Fruit fly (Drosophila melanogaster) whole organism, embryonic: Measurements from ENCODE around the gene fan.

Source experiments
- ATbp ChIP-seq: fragments of 200-800 bp; sonication (Bioruptor generic); optimal IDR thresholded peaks from 2 replicates; lab custom pipeline; 2017; ENCODE audit warnings: missing biosample characterization, mild to moderate bottlenecking, missing genetic modification characterization, missing genetic modification reagents
- Adf1 ChIP-seq: fragments of 200-800 bp; sonication (Bioruptor generic); IDR thresholded peaks from 2 replicates; pipeline ENCODE4 v1.3.6; 2022; ENCODE audit warnings: missing biosample characterization, missing genetic modification characterization
- CG12299 ChIP-seq: fragments of 200-800 bp; sonication (Bioruptor generic); optimal IDR thresholded peaks from 2 replicates; lab custom pipeline; 2018; ENCODE audit warnings: missing biosample characterization, mild to moderate bottlenecking, missing genetic modification characterization
- CG12769 ChIP-seq: fragments of 200-800 bp; sonication (Bioruptor generic); optimal IDR thresholded peaks from 2 replicates; lab custom pipeline; 2019; ENCODE audit warnings: missing biosample characterization, mild to moderate bottlenecking, missing genetic modification characterization, moderate library complexity
- CG13775 ChIP-seq: fragments of 200-800 bp; sonication (Bioruptor generic); optimal IDR thresholded peaks from 3 replicates; lab custom pipeline; 2017; ENCODE audit warnings: missing biosample characterization, mild to moderate bottlenecking, missing genetic modification characterization
- CG13894 ChIP-seq: fragments of 200-800 bp; sonication (Bioruptor generic); optimal IDR thresholded peaks from 3 replicates; lab custom pipeline; 2018; ENCODE audit warnings: missing biosample characterization, mild to moderate bottlenecking, missing genetic modification characterization, moderate library complexity
- CG16779 ChIP-seq: fragments of 200-800 bp; sonication (Bioruptor generic); IDR thresholded peaks from 2 replicates; pipeline ENCODE4 v1.3.6; 2022; ENCODE audit warnings: missing biosample characterization, missing genetic modification characterization
- CG2116 ChIP-seq: fragments of 200-800 bp; sonication (Bioruptor generic); optimal IDR thresholded peaks from 3 replicates; lab custom pipeline; 2018; ENCODE audit warnings: missing biosample characterization, mild to moderate bottlenecking, missing genetic modification characterization
- CG2889 ChIP-seq: fragments of 200-800 bp; sonication (Bioruptor generic); IDR thresholded peaks from 3 replicates; pipeline ENCODE4 v1.3.6; 2022; ENCODE audit warnings: missing biosample characterization, missing genetic modification characterization
- CG3838 ChIP-seq: fragments of 200-800 bp; sonication (Bioruptor generic); optimal IDR thresholded peaks from 3 replicates; lab custom pipeline; 2016; ENCODE audit warnings: missing biosample characterization, missing genetic modification characterization
- CG4404 ChIP-seq: fragments of 200-800 bp; sonication (Bioruptor generic); IDR thresholded peaks from 2 replicates; pipeline ENCODE4 v1.3.6; 2022; ENCODE audit warnings: missing biosample characterization, missing genetic modification characterization
- CG4617 ChIP-seq: fragments of 200-800 bp; sonication (Bioruptor generic); optimal IDR thresholded peaks from 3 replicates; lab custom pipeline; 2016; ENCODE audit warnings: missing biosample characterization, missing genetic modification characterization, borderline replicate concordance
- CG6689 ChIP-seq: fragments of 200-800 bp; sonication (Bioruptor generic); IDR thresholded peaks from 2 replicates; pipeline ENCODE4 v1.3.6; 2022; ENCODE audit warnings: missing biosample characterization, missing genetic modification characterization
- CG8944 ChIP-seq: fragments of 200-800 bp; sonication (Bioruptor generic); optimal IDR thresholded peaks from 3 replicates; lab custom pipeline; 2016; ENCODE audit warnings: missing biosample characterization, missing genetic modification characterization
- CG9215 ChIP-seq: fragments of 200-800 bp; sonication (Bioruptor generic); IDR thresholded peaks from 2 replicates; pipeline ENCODE4 v1.3.6; 2022; ENCODE audit warnings: missing biosample characterization, missing genetic modification characterization
- Dll ChIP-seq: fragments of 200-800 bp; sonication (Bioruptor generic); IDR thresholded peaks from 4 replicates; pipeline ENCODE4 v1.3.6; 2022; ENCODE audit warnings: missing biosample characterization, missing genetic modification characterization; ENCODE audit not compliant: partially characterized antibody
- Doc3 ChIP-seq: fragments of 200-800 bp; sonication (Bioruptor generic); IDR thresholded peaks from 3 replicates; pipeline ENCODE4 v1.3.6; 2022; ENCODE audit warnings: missing biosample characterization, missing genetic modification characterization; ENCODE audit not compliant: partially characterized antibody
- Eip74EF ChIP-seq, 2 experiments: fragments of 200-800 bp in 1 of 2; fragments of >200 bp in 1 of 2; sonication (Bioruptor generic) in 1 of 2; optimal IDR thresholded peaks; 2 replicates each; lab custom pipeline; 2017 to 2019; ENCODE audit warnings: missing biosample characterization in 2 of 2, missing genetic modification characterization in 2 of 2, mild to moderate bottlenecking in 1 of 2, moderate library complexity in 1 of 2
- Ets65A ChIP-seq: fragments of 200-800 bp; sonication (Bioruptor generic); peaks from one replicate; lab custom pipeline; 2016; ENCODE audit warnings: missing biosample characterization, missing genetic modification characterization
- Gsc ChIP-seq: fragments of 200-800 bp; sonication (Bioruptor generic); IDR thresholded peaks from 2 replicates; pipeline ENCODE4 v1.3.6; 2022; ENCODE audit warnings: missing biosample characterization, missing genetic modification characterization
- HHEX ChIP-seq: fragments of 200-800 bp; sonication (Bioruptor generic); optimal IDR thresholded peaks from 3 replicates; lab custom pipeline; 2017; ENCODE audit warnings: missing biosample characterization, mild to moderate bottlenecking, missing genetic modification characterization, missing genetic modification reagents
- Hmx ChIP-seq: fragments of 200-800 bp; sonication (Bioruptor generic); optimal IDR thresholded peaks from 2 replicates; lab custom pipeline; 2016; ENCODE audit warnings: missing biosample characterization, missing genetic modification characterization
- Hsf ChIP-seq: fragments of 200-800 bp; sonication (Bioruptor generic); optimal IDR thresholded peaks from 3 replicates; lab custom pipeline; 2016; ENCODE audit warnings: missing biosample characterization, missing genetic modification characterization
- Mad ChIP-seq: fragments of 200-800 bp; sonication (Bioruptor generic); optimal IDR thresholded peaks from 2 replicates; lab custom pipeline; 2016; ENCODE audit warnings: missing biosample characterization, missing genetic modification characterization
- Oli ChIP-seq: fragments of 200-800 bp; sonication (Bioruptor generic); optimal IDR thresholded peaks from 2 replicates; lab custom pipeline; 2018; ENCODE audit warnings: missing biosample characterization, mild to moderate bottlenecking, missing genetic modification characterization, moderate library complexity
- Six4 ChIP-seq: fragments of 200-800 bp; sonication (Bioruptor generic); optimal IDR thresholded peaks from 2 replicates; lab custom pipeline; 2016; ENCODE audit warnings: missing biosample characterization, missing genetic modification characterization
- Trl ChIP-seq, 3 experiments: fragments of >200 bp in 2 of 3; fragments of 200-800 bp in 1 of 3; sonication (Bioruptor generic) in 1 of 3; optimal IDR thresholded peaks; 2 replicates in 1 of 3; 3 replicates in 2 of 3; lab custom pipeline; 2016 to 2017; ENCODE audit warnings: missing biosample characterization in 1 of 3, missing genetic modification characterization in 1 of 3
- abd-A ChIP-seq: fragments of 200-800 bp; sonication (Bioruptor generic); optimal IDR thresholded peaks from 3 replicates; lab custom pipeline; 2019; ENCODE audit warnings: missing biosample characterization, mild to moderate bottlenecking, missing genetic modification characterization, moderate library complexity
- ato ChIP-seq: fragments of 200-800 bp; sonication (Bioruptor generic); IDR thresholded peaks from 2 replicates; pipeline ENCODE4 v1.3.6; 2022; ENCODE audit warnings: missing biosample characterization, missing genetic modification characterization; ENCODE audit not compliant: partially characterized antibody
- cato ChIP-seq: fragments of 200-800 bp; sonication (Bioruptor generic); optimal IDR thresholded peaks from 2 replicates; lab custom pipeline; 2016; ENCODE audit warnings: missing biosample characterization, missing genetic modification characterization, borderline replicate concordance
- corto ChIP-seq: fragments of 200-800 bp; sonication (Bioruptor generic); optimal IDR thresholded peaks from 2 replicates; lab custom pipeline; 2016; ENCODE audit warnings: missing biosample characterization, mild to moderate bottlenecking, missing genetic modification characterization, moderate library complexity
- crol ChIP-seq: fragments of 200-800 bp; sonication (Bioruptor generic); IDR thresholded peaks from 2 replicates; pipeline ENCODE4 v1.3.6; 2022; ENCODE audit warnings: missing biosample characterization, missing genetic modification characterization
- disco-r ChIP-seq: fragments of 200-800 bp; sonication (Bioruptor generic); optimal IDR thresholded peaks from 2 replicates; lab custom pipeline; 2016; ENCODE audit warnings: missing biosample characterization, missing genetic modification characterization
- en ChIP-seq: fragments of 200-800 bp; sonication (Bioruptor generic); optimal IDR thresholded peaks from 2 replicates; lab custom pipeline; 2016; ENCODE audit warnings: missing biosample characterization, missing genetic modification characterization
- fu2 ChIP-seq: fragments of 200-800 bp; sonication (Bioruptor generic); optimal IDR thresholded peaks from 2 replicates; lab custom pipeline; 2016; ENCODE audit warnings: missing biosample characterization, missing genetic modification characterization
- gt ChIP-seq: fragments of 200-800 bp; sonication (Bioruptor generic); IDR thresholded peaks from 2 replicates; pipeline ENCODE4 v1.3.6; 2022; ENCODE audit warnings: missing biosample characterization, missing genetic modification characterization
- h ChIP-seq: fragments of >200 bp; optimal IDR thresholded peaks from 2 replicates; lab custom pipeline; 2017
- kah ChIP-seq: fragments of 200-800 bp; sonication (Bioruptor generic); optimal IDR thresholded peaks from 2 replicates; lab custom pipeline; 2018; ENCODE audit warnings: missing biosample characterization, mild to moderate bottlenecking, missing genetic modification characterization
- kay ChIP-seq: fragments of 200-800 bp; sonication (Bioruptor generic); optimal IDR thresholded peaks from 2 replicates; lab custom pipeline; 2016; ENCODE audit warnings: missing biosample characterization, missing genetic modification characterization
- lola ChIP-seq, 3 experiments: fragments of >200 bp in 2 of 3; fragments of 200-800 bp in 1 of 3; sonication (Bioruptor generic) in 1 of 3; optimal IDR thresholded peaks; 2 replicates each; lab custom pipeline; 2017 to 2019; ENCODE audit warnings: missing biosample characterization in 3 of 3, missing genetic modification characterization in 3 of 3, mild to moderate bottlenecking in 1 of 3, moderate library complexity in 1 of 3
- luna ChIP-seq: fragments of 200-800 bp; sonication (Bioruptor generic); optimal IDR thresholded peaks from 2 replicates; lab custom pipeline; 2016; ENCODE audit warnings: missing biosample characterization, missing genetic modification characterization
- nom ChIP-seq: fragments of 200-800 bp; sonication (Bioruptor generic); optimal IDR thresholded peaks from 2 replicates; lab custom pipeline; 2017; ENCODE audit warnings: missing biosample characterization, missing genetic modification characterization, mild to moderate bottlenecking, moderate library complexity, missing genetic modification reagents
- oc ChIP-seq: fragments of 200-800 bp; sonication (Bioruptor generic); optimal IDR thresholded peaks from 2 replicates; lab custom pipeline; 2018; ENCODE audit warnings: missing biosample characterization, mild to moderate bottlenecking, missing genetic modification characterization, moderate library complexity
- ranshi ChIP-seq: fragments of 200-800 bp; sonication (Bioruptor generic); IDR thresholded peaks from 2 replicates; pipeline ENCODE4 v1.3.6; 2022; ENCODE audit warnings: missing biosample characterization, missing genetic modification characterization
- repo ChIP-seq: fragments of 200-800 bp; sonication (Bioruptor generic); optimal IDR thresholded peaks from 2 replicates; lab custom pipeline; 2016; ENCODE audit warnings: missing biosample characterization, missing genetic modification characterization
- row ChIP-seq: fragments of 200-800 bp; sonication (Bioruptor generic); IDR thresholded peaks from 3 replicates; pipeline ENCODE4 v1.3.6; 2022; ENCODE audit warnings: missing biosample characterization, missing genetic modification characterization
- sens ChIP-seq: fragments of 200-800 bp; sonication (Bioruptor generic); peaks from one replicate; lab custom pipeline; 2016; ENCODE audit warnings: missing biosample characterization, missing genetic modification characterization
- so ChIP-seq: fragments of 200-800 bp; sonication (Bioruptor generic); IDR thresholded peaks from 3 replicates; pipeline ENCODE4 v1.3.6; 2022; ENCODE audit warnings: missing biosample characterization, missing genetic modification characterization
- sug ChIP-seq: fragments of 200-800 bp; optimal IDR thresholded peaks from 2 replicates; lab custom pipeline; 2019; ENCODE audit warnings: missing biosample characterization, mild to moderate bottlenecking, missing genetic modification characterization, moderate library complexity
- tna ChIP-seq: fragments of 200-800 bp; sonication (Bioruptor generic); IDR thresholded peaks from 2 replicates; pipeline ENCODE4 v1.3.6; 2022; ENCODE audit warnings: missing biosample characterization, missing genetic modification characterization; ENCODE audit not compliant: partially characterized antibody
- unpg ChIP-seq: fragments of 200-800 bp; sonication (Bioruptor generic); optimal IDR thresholded peaks from 3 replicates; lab custom pipeline; 2018; ENCODE audit warnings: missing biosample characterization, mild to moderate bottlenecking, missing genetic modification characterization, moderate library complexity

The fan gene

DNA sequence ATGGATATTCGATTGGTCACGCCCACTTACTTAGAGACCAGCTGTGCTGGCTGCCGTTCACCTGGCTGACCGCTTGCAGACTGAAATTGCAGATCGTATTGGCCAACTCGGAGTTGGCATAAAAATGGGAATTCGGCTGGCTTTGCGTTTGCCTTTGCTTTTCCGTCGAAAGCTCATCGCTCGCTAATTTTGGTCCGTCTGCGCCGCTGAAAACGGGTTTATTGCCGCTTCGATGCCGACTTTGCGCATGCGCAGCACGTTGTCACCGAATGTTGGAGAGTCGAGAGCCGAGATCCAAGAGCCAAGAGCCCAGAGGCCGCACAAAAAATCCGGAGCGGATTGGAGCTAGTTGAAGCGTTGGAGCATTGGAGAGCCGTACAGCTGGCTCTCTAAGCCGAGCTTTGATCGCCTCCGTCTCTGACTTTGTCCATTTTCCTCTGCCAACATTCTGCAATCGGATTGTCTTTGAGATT is 42.8 kb downstream of the fan start, which contains the start of gene CG13676:
TSS of gene CG13676 (minus strand) at position 87 of the 473 bp plus-strand sequence.
- no peak for TF ChIP-seq Hsf (GFP tag; lab: Kevin White, UChicago)
- TF ChIP-seq Ets65A (GFP tag; lab: Kevin White, UChicago), result peak; percentile 35
- peak; percentile 4 for TF ChIP-seq abd-A (tag; lab: Kevin White, UChicago)
- no peak for TF ChIP-seq Mad (GFP tag; lab: Kevin White, UChicago)
- no peak for TF ChIP-seq h (lab: Kevin White, UChicago)
- no peak for TF ChIP-seq CG3838 (GFP tag; lab: Kevin White, UChicago)
- no peak for TF ChIP-seq ranshi (GFP tag; lab: Robert Waterston, UW)
- no peak for TF ChIP-seq disco-r (GFP tag; lab: Kevin White, UChicago)
- no peak for TF ChIP-seq Gsc
- peak; percentile 58 for TF ChIP-seq CG12769
- no peak for TF ChIP-seq en (GFP tag; lab: Kevin White, UChicago)
- TF ChIP-seq HHEX (GFP tag; lab: Kevin White, UChicago), result no peak
- TF ChIP-seq CG2116 (GFP tag; lab: Kevin White, UChicago), result no peak
- TF ChIP-seq sens (GFP tag; lab: Kevin White, UChicago), result peak; percentile 24
- no peak for TF ChIP-seq fu2 (GFP tag; lab: Kevin White, UChicago)
- no peak for TF ChIP-seq tna (GFP tag; lab: Robert Waterston, UW)
- peak; percentile 59 to 78 for TF ChIP-seq Trl (optimal IDR thresholded peaks at IDR 0.05; lab: Kevin White, UChicago)
- TF ChIP-seq Trl (GFP tag; optimal IDR thresholded peaks at IDR 0.05; lab: Kevin White, UChicago), result no peak
- TF ChIP-seq oc, result peak; percentile 54
- no peak for TF ChIP-seq luna (GFP tag; lab: Kevin White, UChicago)
- TF ChIP-seq gt (GFP tag; lab: Robert Waterston, UW), result no peak
- no peak for TF ChIP-seq CG12299
- 0 out of 3 replicates have a peak, but pooled peaks have one; percentile 11 for TF ChIP-seq so (GFP tag; lab: Robert Waterston, UW)
- no peak for TF ChIP-seq CG6689 (GFP tag; lab: Robert Waterston, UW)
- no peak for TF ChIP-seq kah (GFP tag; lab: Kevin White, UChicago)
- no peak for TF ChIP-seq CG4404 (GFP tag; lab: Robert Waterston, UW)
- TF ChIP-seq CG8944 (GFP tag; lab: Kevin White, UChicago), result no peak
- TF ChIP-seq CG4617 (GFP tag; lab: Kevin White, UChicago), result no peak
- no peak for TF ChIP-seq CG13775 (GFP tag; lab: Kevin White, UChicago)
- no peak for TF ChIP-seq Hmx
- no peak for TF ChIP-seq unpg
- TF ChIP-seq Adf1 (GFP tag; lab: Robert Waterston, UW), result peak; percentile 45; the same call in 1 of the 2 replicates
- no peak for TF ChIP-seq ato (GFP tag; lab: Robert Waterston, UW)
- peak; percentile 13 for TF ChIP-seq ATbp (GFP tag; lab: Kevin White, UChicago)
- no peak for TF ChIP-seq CG13894
- no peak for TF ChIP-seq lola (GFP tag; optimal IDR thresholded peaks at IDR 0.05; lab: Kevin White, UChicago)
- no peak for TF ChIP-seq CG16779
- TF ChIP-seq sug (tag; lab: Kevin White, UChicago), result no peak
- TF ChIP-seq Doc3 (GFP tag; lab: Robert Waterston, UW), result no peak
- TF ChIP-seq Oli (tag; lab: Kevin White, UChicago), result no peak
- no peak for TF ChIP-seq CG9215 (GFP tag; lab: Robert Waterston, UW)
- TF ChIP-seq nom, result peak; percentile 12
- no peak for TF ChIP-seq kay (GFP tag; lab: Kevin White, UChicago)
- TF ChIP-seq CG2889 (GFP tag; lab: Robert Waterston, UW), result no peak
- TF ChIP-seq Eip74EF (GFP tag; optimal IDR thresholded peaks at IDR 0.05; lab: Kevin White, UChicago), result no peak
- TF ChIP-seq cato (GFP tag; lab: Kevin White, UChicago), result no peak
- no peak for TF ChIP-seq crol (GFP tag; lab: Robert Waterston, UW)
- peak; percentile 66 for TF ChIP-seq corto (GFP tag; lab: Kevin White, UChicago)
- TF ChIP-seq Dll (GFP tag; lab: Robert Waterston, UW), result 0 out of 4 replicates have a peak, but pooled peaks have one; percentile 16
- TF ChIP-seq Six4 (GFP tag; lab: Kevin White, UChicago), result no peak
- TF ChIP-seq repo, result no peak
- 0 out of 3 replicates have a peak, but pooled peaks have one; percentile 8 for TF ChIP-seq row (GFP tag; lab: Robert Waterston, UW)
